Fruit fly (Drosophila melanogaster) whole organism, embryonic: ENCODE measurements around the gene CG43755.

ENCODE experiments used
- Awh ChIP-seq: fragments of 200-800 bp; sonication (Bioruptor generic); IDR thresholded peaks from 2 replicates; pipeline ENCODE4, ENCODE4 v1.3.6; 2022; ENCODE audit warnings: missing biosample characterization, missing genetic modification characterization
- Blimp-1 ChIP-seq: fragments of 200-800 bp; sonication (Bioruptor generic); optimal IDR thresholded peaks from 3 replicates; lab custom pipeline; 2018; ENCODE audit warnings: missing biosample characterization, missing genetic modification characterization, mild to moderate bottlenecking, moderate library complexity, missing genetic modification reagents
- CG10209 ChIP-seq: fragments of 200-800 bp; sonication (Bioruptor generic); optimal IDR thresholded peaks from 3 replicates; lab custom pipeline; 2017; ENCODE audit warnings: missing biosample characterization, mild to moderate bottlenecking, missing genetic modification characterization, missing genetic modification reagents
- CG10366 ChIP-seq: fragments of 200-800 bp; sonication (Bioruptor generic); IDR thresholded peaks from 2 replicates; pipeline ENCODE4 v1.3.6; 2022; ENCODE audit warnings: missing biosample characterization, missing genetic modification characterization
- CG10979 ChIP-seq: fragments of 200-800 bp; sonication (Bioruptor generic); optimal IDR thresholded peaks from 2 replicates; lab custom pipeline; 2018; ENCODE audit warnings: missing biosample characterization, mild to moderate bottlenecking, missing genetic modification characterization, moderate library complexity
- CG12769 ChIP-seq: fragments of 200-800 bp; sonication (Bioruptor generic); optimal IDR thresholded peaks from 2 replicates; lab custom pipeline; 2019; ENCODE audit warnings: missing biosample characterization, mild to moderate bottlenecking, missing genetic modification characterization, moderate library complexity
- CG13424 ChIP-seq: fragments of 200-800 bp; sonication (Bioruptor generic); optimal IDR thresholded peaks from 2 replicates; lab custom pipeline; 2019; ENCODE audit warnings: missing biosample characterization, mild to moderate bottlenecking, missing genetic modification characterization, moderate library complexity
- CG13894 ChIP-seq: fragments of 200-800 bp; sonication (Bioruptor generic); optimal IDR thresholded peaks from 3 replicates; lab custom pipeline; 2018; ENCODE audit warnings: missing biosample characterization, mild to moderate bottlenecking, missing genetic modification characterization, moderate library complexity
- CG15011 ChIP-seq: fragments of 200-800 bp; sonication (Bioruptor generic); optimal IDR thresholded peaks from 3 replicates; lab custom pipeline; 2018; ENCODE audit warnings: missing biosample characterization, mild to moderate bottlenecking, missing genetic modification characterization
- CG15696 ChIP-seq: fragments of 200-800 bp; sonication (Bioruptor generic); optimal IDR thresholded peaks from 2 replicates; lab custom pipeline; 2019; ENCODE audit warnings: missing biosample characterization, mild to moderate bottlenecking, missing genetic modification characterization, moderate library complexity
- CG16779 ChIP-seq: fragments of 200-800 bp; sonication (Bioruptor generic); IDR thresholded peaks from 2 replicates; pipeline ENCODE4 v1.3.6; 2022; ENCODE audit warnings: missing biosample characterization, missing genetic modification characterization
- CG16813 ChIP-seq: fragments of 200-800 bp; sonication (Bioruptor generic); IDR thresholded peaks from 3 replicates; pipeline ENCODE4 v1.3.6; 2022; ENCODE audit warnings: missing biosample characterization, missing genetic modification characterization; ENCODE audit not compliant: partially characterized antibody
- CG18476 ChIP-seq: fragments of 200-800 bp; sonication (Bioruptor generic); optimal IDR thresholded peaks from 2 replicates; lab custom pipeline; 2016; ENCODE audit warnings: missing biosample characterization, mild to moderate bottlenecking, missing genetic modification characterization
- CG2712 ChIP-seq: fragments of 200-800 bp; optimal IDR thresholded peaks from 3 replicates; lab custom pipeline; 2019; ENCODE audit warnings: missing biosample characterization, mild to moderate bottlenecking, missing genetic modification characterization, moderate library complexity
- CG34376 ChIP-seq: fragments of 200-800 bp; sonication (Bioruptor generic); optimal IDR thresholded peaks from 2 replicates; lab custom pipeline; 2018; ENCODE audit warnings: missing biosample characterization, mild to moderate bottlenecking, missing genetic modification characterization
- CG4707 ChIP-seq: fragments of 200-800 bp; sonication (Bioruptor generic); optimal IDR thresholded peaks from 2 replicates; lab custom pipeline; 2018; ENCODE audit warnings: missing biosample characterization, mild to moderate bottlenecking, missing genetic modification characterization, moderate library complexity
- CG7271 ChIP-seq: fragments of 200-800 bp; sonication (Bioruptor generic); optimal IDR thresholded peaks from 2 replicates; lab custom pipeline; 2018; ENCODE audit warnings: missing biosample characterization, mild to moderate bottlenecking, missing genetic modification characterization, moderate library complexity
- CkIIα-i1 ChIP-seq: fragments of 200-800 bp; sonication (Bioruptor generic); IDR thresholded peaks from 2 replicates; pipeline ENCODE4 v1.3.6; 2022; ENCODE audit warnings: missing biosample characterization, missing genetic modification characterization
- Dbx ChIP-seq: fragments of 200-800 bp; sonication (Bioruptor generic); IDR thresholded peaks from 3 replicates; pipeline ENCODE4 v1.3.6; 2022; ENCODE audit warnings: missing biosample characterization, missing genetic modification characterization
- Drgx ChIP-seq: fragments of 200-800 bp; sonication (Bioruptor generic); IDR thresholded peaks from 2 replicates; pipeline ENCODE4 v1.3.6; 2022; ENCODE audit warnings: missing biosample characterization, missing genetic modification characterization
- Elba2 ChIP-seq: fragments of 200-800 bp; sonication (Bioruptor generic); optimal IDR thresholded peaks from 3 replicates; lab custom pipeline; 2016; ENCODE audit warnings: missing biosample characterization, missing genetic modification characterization
- Fer3 ChIP-seq: fragments of 200-800 bp; sonication (Bioruptor generic); optimal IDR thresholded peaks from 2 replicates; lab custom pipeline; 2018; ENCODE audit warnings: missing biosample characterization, mild to moderate bottlenecking, missing genetic modification characterization, moderate library complexity
- GATAe ChIP-seq: fragments of 200-800 bp; sonication (Bioruptor generic); conservative IDR thresholded peaks from 2 replicates; pipeline ENCODE4 v1.3.6; 2022; ENCODE audit warnings: missing biosample characterization, missing genetic modification characterization
- Gug ChIP-seq: fragments of 200-800 bp; sonication (Bioruptor generic); IDR thresholded peaks from 4 replicates; pipeline ENCODE4 v1.3.6; 2022; ENCODE audit warnings: missing biosample characterization, missing genetic modification characterization
- HLH3B ChIP-seq: fragments of 200-800 bp; sonication (Bioruptor generic); IDR thresholded peaks from 2 replicates; pipeline ENCODE4 v1.3.6; 2022; ENCODE audit warnings: missing biosample characterization, missing genetic modification characterization
- Hmr ChIP-seq: fragments of 200-800 bp; sonication (Bioruptor generic); optimal IDR thresholded peaks from 3 replicates; lab custom pipeline; 2017; ENCODE audit warnings: mild to moderate bottlenecking, missing biosample characterization, missing genetic modification reagents, missing genetic modification characterization
- Hr78 ChIP-seq, 2 experiments: fragments of 200-800 bp in 1 of 2; fragments of >200 bp in 1 of 2; sonication (Bioruptor generic) in 1 of 2; optimal IDR thresholded peaks; 2 replicates each; lab custom pipeline; 2017 to 2019; ENCODE audit warnings: missing biosample characterization in 2 of 2, missing genetic modification characterization in 2 of 2, mild to moderate bottlenecking in 1 of 2, moderate library complexity in 1 of 2
- Hsf ChIP-seq: fragments of 200-800 bp; sonication (Bioruptor generic); optimal IDR thresholded peaks from 3 replicates; lab custom pipeline; 2016; ENCODE audit warnings: missing biosample characterization, missing genetic modification characterization
- Jarid2 ChIP-seq: fragments of 200-800 bp; sonication (Bioruptor generic); optimal IDR thresholded peaks from 3 replicates; lab custom pipeline; 2017; ENCODE audit warnings: mild to moderate bottlenecking, missing biosample characterization, missing genetic modification reagents, missing genetic modification characterization
- Lpt ChIP-seq: fragments of >200 bp; optimal IDR thresholded peaks from 2 replicates; lab custom pipeline; 2018; ENCODE audit warnings: missing biosample characterization, missing genetic modification characterization
- Max ChIP-seq: fragments of 200-800 bp; sonication (Bioruptor generic); optimal IDR thresholded peaks from 2 replicates; lab custom pipeline; 2016; ENCODE audit warnings: missing biosample characterization, mild to moderate bottlenecking, missing genetic modification characterization
- NC2β ChIP-seq: fragments of 200-800 bp; sonication (Bioruptor generic); optimal IDR thresholded peaks from 2 replicates; lab custom pipeline; 2016; ENCODE audit warnings: missing biosample characterization, missing genetic modification characterization
- NfI ChIP-seq: fragments of 200-800 bp; sonication (Bioruptor generic); optimal IDR thresholded peaks from 3 replicates; lab custom pipeline; 2018; ENCODE audit warnings: missing biosample characterization, mild to moderate bottlenecking, missing genetic modification characterization, moderate library complexity
- Sry-δ ChIP-seq: fragments of 200-800 bp; sonication (Bioruptor generic); optimal IDR thresholded peaks from 2 replicates; lab custom pipeline; 2016; ENCODE audit warnings: missing biosample characterization, missing genetic modification characterization
- Taf1 ChIP-seq: fragments of 200-800 bp; sonication (Bioruptor generic); IDR thresholded peaks from 2 replicates; pipeline ENCODE4 v1.3.6; 2022; ENCODE audit warnings: missing biosample characterization, missing genetic modification characterization
- Trl ChIP-seq, 3 experiments: fragments of >200 bp in 2 of 3; fragments of 200-800 bp in 1 of 3; sonication (Bioruptor generic) in 1 of 3; optimal IDR thresholded peaks; 2 replicates in 1 of 3; 3 replicates in 2 of 3; lab custom pipeline; 2016 to 2017; ENCODE audit warnings: missing biosample characterization in 1 of 3, missing genetic modification characterization in 1 of 3
- bsh ChIP-seq, 2 experiments: fragments of 200-800 bp; sonication (Bioruptor generic); optimal IDR thresholded peaks; 2 replicates each; lab custom pipeline; 2017 to 2018; ENCODE audit warnings: mild to moderate bottlenecking in 2 of 2, missing biosample characterization in 2 of 2, missing genetic modification characterization in 2 of 2, moderate library complexity in 1 of 2
- cad ChIP-seq: fragments of >200 bp; optimal IDR thresholded peaks from 2 replicates; lab custom pipeline; 2017; ENCODE audit warnings: missing biosample characterization, missing genetic modification characterization
- crc ChIP-seq: fragments of 200-800 bp; sonication (Bioruptor generic); optimal IDR thresholded peaks from 2 replicates; lab custom pipeline; 2016; ENCODE audit warnings: missing biosample characterization, missing genetic modification characterization
- dan ChIP-seq: fragments of 200-800 bp; sonication (Bioruptor generic); IDR thresholded peaks from 2 replicates; pipeline ENCODE4 v1.3.6; 2022; ENCODE audit warnings: missing biosample characterization, missing genetic modification characterization
- dati ChIP-seq: fragments of 200-800 bp; sonication (Bioruptor generic); IDR thresholded peaks from 2 replicates; pipeline ENCODE4 v1.3.6; 2022; ENCODE audit warnings: missing biosample characterization, missing genetic modification characterization
- ems ChIP-seq: fragments of 200-800 bp; sonication (Bioruptor generic); optimal IDR thresholded peaks from 3 replicates; lab custom pipeline; 2016; ENCODE audit warnings: missing biosample characterization, missing genetic modification characterization
- fd64A ChIP-seq: fragments of 200-800 bp; sonication (Bioruptor generic); optimal IDR thresholded peaks from 3 replicates; lab custom pipeline; 2018; ENCODE audit warnings: missing biosample characterization, mild to moderate bottlenecking, missing genetic modification characterization
- klu ChIP-seq: fragments of 200-800 bp; sonication (Bioruptor generic); IDR thresholded peaks from 2 replicates; pipeline ENCODE4 v1.3.6; 2022; ENCODE audit warnings: missing biosample characterization, missing genetic modification characterization
- pita ChIP-seq: fragments of 200-800 bp; sonication (Bioruptor generic); optimal IDR thresholded peaks from 2 replicates; lab custom pipeline; 2017; ENCODE audit warnings: missing biosample characterization, mild to moderate bottlenecking, missing genetic modification characterization
- pum ChIP-seq: fragments of 200-800 bp; sonication (Bioruptor generic); optimal IDR thresholded peaks from 2 replicates; lab custom pipeline; 2016; ENCODE audit warnings: missing biosample characterization, missing genetic modification characterization
- rib ChIP-seq: fragments of 200-800 bp; sonication (Bioruptor generic); IDR thresholded peaks from 2 replicates; pipeline ENCODE4 v1.3.6; 2022; ENCODE audit warnings: missing biosample characterization, missing genetic modification characterization
- sens ChIP-seq: fragments of 200-800 bp; sonication (Bioruptor generic); peaks from one replicate; lab custom pipeline; 2016; ENCODE audit warnings: missing biosample characterization, missing genetic modification characterization
- tna ChIP-seq: fragments of 200-800 bp; sonication (Bioruptor generic); IDR thresholded peaks from 2 replicates; pipeline ENCODE4 v1.3.6; 2022; ENCODE audit warnings: missing biosample characterization, missing genetic modification characterization; ENCODE audit not compliant: partially characterized antibody
- tup ChIP-seq: fragments of 200-800 bp; sonication (Bioruptor generic); optimal IDR thresholded peaks from 2 replicates; lab custom pipeline; 2016; ENCODE audit warnings: missing biosample characterization, mild to moderate bottlenecking, missing genetic modification characterization, moderate library complexity

The CG43755 gene

dm6 chr2L:285596-286023, 44.0 kb downstream of the CG43755 start (continued):
- TF ChIP-seq tup, result no peak
- peak; percentile 69 for TF ChIP-seq CG12769 (tag; lab: Kevin White, UChicago)
- TF ChIP-seq Hsf (GFP tag; lab: Kevin White, UChicago), result peak; percentile 28
- TF ChIP-seq Elba2, result no peak
- peak; percentile 63 for TF ChIP-seq CG13424 (tag; lab: Kevin White, UChicago)
- no peak for TF ChIP-seq Lpt
- TF ChIP-seq dati (GFP tag; lab: Robert Waterston, UW), result no peak
- TF ChIP-seq cad, result no peak
- TF ChIP-seq Trl (optimal IDR thresholded peaks at IDR 0.05; lab: Kevin White, UChicago), result no peak
- TF ChIP-seq Trl (GFP tag; optimal IDR thresholded peaks at IDR 0.05; lab: Kevin White, UChicago), result peak; percentile 54
- no peak for TF ChIP-seq GATAe (GFP tag; lab: Robert Waterston, UW)
- TF ChIP-seq fd64A (GFP tag; lab: Kevin White, UChicago), result peak; percentile 16
- TF ChIP-seq Hmr (GFP tag; lab: Kevin White, UChicago), result peak; percentile 72
- no peak for TF ChIP-seq CG15011 (GFP tag; lab: Kevin White, UChicago)
- no peak for TF ChIP-seq CG16813 (GFP tag; lab: Robert Waterston, UW)
- TF ChIP-seq Dbx (GFP tag; lab: Robert Waterston, UW), result peak; percentile 64; the same call in 2 of the 3 replicates
- peak; percentile 7 for TF ChIP-seq CG15696 (tag; lab: Kevin White, UChicago)
- peak; percentile 41 for TF ChIP-seq Blimp-1
- peak; percentile 54 for TF ChIP-seq ems
- peak; percentile 84 for TF ChIP-seq sens (GFP tag; lab: Kevin White, UChicago)
- TF ChIP-seq Hr78 (GFP tag; optimal IDR thresholded peaks at IDR 0.05; lab: Kevin White, UChicago), result no peak
- TF ChIP-seq pum (GFP tag; lab: Kevin White, UChicago), result peak; percentile 12
- peak; percentile 84 for TF ChIP-seq CG13894 (tag; lab: Kevin White, UChicago)
- TF ChIP-seq Max, result peak; percentile 0
- TF ChIP-seq Sry-δ (GFP tag; lab: Kevin White, UChicago), result peak; percentile 54
- peak; percentile 53 for TF ChIP-seq Awh
- peak; percentile 17 for TF ChIP-seq CG10209 (GFP tag; lab: Kevin White, UChicago)
- no peak for TF ChIP-seq crc (GFP tag; lab: Kevin White, UChicago)
- no peak for TF ChIP-seq CG7271
- TF ChIP-seq Taf1 (GFP tag; lab: Robert Waterston, UW), result no peak
- TF ChIP-seq CG10366 (GFP tag; lab: Robert Waterston, UW), result no peak
- TF ChIP-seq pita (GFP tag; lab: Kevin White, UChicago), result no peak
- TF ChIP-seq Jarid2 (GFP tag; lab: Kevin White, UChicago), result peak; percentile 92
- TF ChIP-seq dan (GFP tag; lab: Robert Waterston, UW), result no peak
- TF ChIP-seq NfI, result peak; percentile 54
- peak; percentile 33 for TF ChIP-seq CG10979 (tag; lab: Kevin White, UChicago)
- TF ChIP-seq klu (GFP tag; lab: Robert Waterston, UW), result no peak
- TF ChIP-seq Drgx (GFP tag; lab: Robert Waterston, UW), result 0 out of 2 replicates have a peak, but pooled peaks have one; percentile 25
- 0 out of 2 replicates have a peak, but pooled peaks have one; percentile 14 for TF ChIP-seq tna (GFP tag; lab: Robert Waterston, UW)
- peak in 1 of 2 experiments; percentile 60 for TF ChIP-seq bsh (GFP tag; optimal IDR thresholded peaks at IDR 0.05; lab: Kevin White, UChicago)
- TF ChIP-seq CkIIα-i1 (GFP tag; lab: Robert Waterston, UW), result no peak
- TF ChIP-seq Gug, result no peak
- peak; percentile 45 for TF ChIP-seq CG2712
- no peak for TF ChIP-seq rib
- TF ChIP-seq Fer3, result peak; percentile 45
- peak; percentile 50; the same call in 1 of the 2 replicates for TF ChIP-seq CG16779 (GFP tag; lab: Robert Waterston, UW)
- peak; percentile 49 for TF ChIP-seq CG18476 (GFP tag; lab: Kevin White, UChicago)
- TF ChIP-seq CG34376 (GFP tag; lab: Kevin White, UChicago), result peak; percentile 51
- no peak for TF ChIP-seq HLH3B (GFP tag; lab: Robert Waterston, UW)
- peak; percentile 48 for TF ChIP-seq CG4707
- peak; percentile 16 for TF ChIP-seq NC2β (GFP tag; lab: Kevin White, UChicago)
